Worm (Caenorhabditis elegans) whole organism, early embryonic: ENCODE data around the gene Y17G7B.8.

Experiments used
- B0310.2 ChIP-seq: sonication (generic microtip); optimal IDR thresholded peaks from 2 replicates; lab custom pipeline; 2016; ENCODE audit warnings: mild to moderate bottlenecking, missing genetic modification characterization, missing compliant biosample characterization
- F13C5.2 ChIP-seq: sonication (generic microtip); optimal IDR thresholded peaks from 2 replicates; lab custom pipeline; 2017; ENCODE audit warnings: mild to moderate bottlenecking, missing genetic modification characterization, inconsistent platforms, missing compliant biosample characterization
- ama-1 ChIP-seq: fragments of 150-350 bp; optimal IDR thresholded peaks from 2 replicates; lab custom pipeline; 2014
- ceh-13 ChIP-seq: fragments of 200-800 bp; sonication (Bioruptor generic); optimal IDR thresholded peaks from 2 replicates; lab custom pipeline; 2018; ENCODE audit warnings: mild to moderate bottlenecking, missing genetic modification characterization, missing compliant biosample characterization
- ets-7 ChIP-seq: sonication (generic microtip); optimal IDR thresholded peaks from 2 replicates; lab custom pipeline; 2016; ENCODE audit warnings: missing genotype, missing genetic modification characterization, missing compliant biosample characterization
- flt-1 ChIP-seq: fragments of 200-800 bp; sonication (Bioruptor generic); IDR thresholded peaks from 2 replicates; pipeline ENCODE4 v1.3.6; 2022; ENCODE audit warnings: missing genetic modification characterization, missing compliant biosample characterization
- hmbx-1 ChIP-seq: sonication (generic microtip); optimal IDR thresholded peaks from 2 replicates; lab custom pipeline; 2016; ENCODE audit warnings: mild to moderate bottlenecking, missing genetic modification characterization, missing compliant biosample characterization
- hmg-4 ChIP-seq: fragments of 200-800 bp; sonication (Bioruptor generic); optimal IDR thresholded peaks from 2 replicates; lab custom pipeline; 2018; ENCODE audit warnings: mild to moderate bottlenecking, missing genetic modification characterization, missing compliant biosample characterization
- pes-1 ChIP-seq: fragments of 200-800 bp; sonication (Bioruptor generic); IDR thresholded peaks from 2 replicates; pipeline ENCODE4 v1.3.6; 2022; ENCODE audit warnings: missing genetic modification reagents, missing genetic modification characterization, missing compliant biosample characterization
- scrt-1 ChIP-seq: fragments of 200-800 bp; sonication (Bioruptor generic); IDR thresholded peaks from 2 replicates; pipeline ENCODE4 v1.3.6; 2022; ENCODE audit warnings: missing genetic modification characterization, missing compliant biosample characterization
- sea-1 ChIP-seq: fragments of 200-800 bp; sonication (Bioruptor generic); conservative IDR thresholded peaks from 2 replicates; pipeline ENCODE4 v1.3.6; 2022; ENCODE audit warnings: missing genetic modification characterization, missing compliant biosample characterization
- tbx-11 ChIP-seq: fragments of 200-800 bp; sonication (Bioruptor generic); IDR thresholded peaks from 2 replicates; pipeline ENCODE4 v1.3.6; 2022; ENCODE audit warnings: missing genetic modification characterization, missing compliant biosample characterization
- tbx-37 ChIP-seq: fragments of 200-800 bp; sonication (Bioruptor generic); conservative IDR thresholded peaks from 2 replicates; pipeline ENCODE4 v1.3.6; 2022; ENCODE audit warnings: missing genetic modification reagents, missing genetic modification characterization, missing compliant biosample characterization
- tra-4 ChIP-seq: sonication (generic microtip); optimal IDR thresholded peaks from 2 replicates; lab custom pipeline; 2017; ENCODE audit warnings: missing genetic modification characterization, missing compliant biosample characterization

DNA sequence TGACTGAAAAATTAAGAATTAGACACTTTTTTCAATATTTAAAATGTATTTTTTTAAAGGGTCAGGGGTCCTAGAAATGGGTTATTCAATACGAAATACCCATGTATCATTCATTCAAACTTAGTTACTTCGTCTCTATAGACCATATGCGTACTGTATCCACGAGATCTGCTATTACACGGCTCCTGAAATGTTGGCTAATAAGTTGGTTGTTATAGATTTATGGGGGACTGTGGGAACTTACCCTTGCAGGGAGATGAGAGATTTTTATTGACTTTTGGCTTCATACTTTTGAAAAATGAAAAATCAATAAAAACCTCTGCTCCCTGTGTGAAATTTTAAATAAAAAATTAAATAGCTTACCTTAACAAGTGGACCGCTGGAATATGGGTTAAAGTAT, 48.6 kb downstream of the Y17G7B.8 start:
- TF ChIP-seq tra-4 (tag; lab: Kevin White, UChicago): no peak
- TF ChIP-seq ama-1 (lab: Kevin White, UChicago): no peak
- no peak for TF ChIP-seq hmg-4 (GFP tag; lab: Kevin White, UChicago)
- no peak for TF ChIP-seq ceh-13 (GFP tag; lab: Kevin White, UChicago)
- TF ChIP-seq F13C5.2 (tag; lab: Kevin White, UChicago): no peak
- no peak for TF ChIP-seq pes-1
- TF ChIP-seq ets-7 (tag; lab: Kevin White, UChicago): no peak
- TF ChIP-seq hmbx-1 (tag; lab: Kevin White, UChicago): no peak
- TF ChIP-seq tbx-11 (GFP tag; lab: Robert Waterston, UW): no peak
- TF ChIP-seq sea-1 (GFP tag; lab: Robert Waterston, UW): no peak
- TF ChIP-seq scrt-1 (GFP tag; lab: Robert Waterston, UW): no peak
- TF ChIP-seq flt-1 (GFP tag; lab: Robert Waterston, UW): no peak
- TF ChIP-seq B0310.2 (tag; lab: Kevin White, UChicago): no peak
- TF ChIP-seq tbx-37 (GFP tag; lab: Robert Waterston, UW): no peak
